Fruit fly (Drosophila melanogaster): ENCODE results near the gene Gtpx.

Gene Gtpx

DNA sequence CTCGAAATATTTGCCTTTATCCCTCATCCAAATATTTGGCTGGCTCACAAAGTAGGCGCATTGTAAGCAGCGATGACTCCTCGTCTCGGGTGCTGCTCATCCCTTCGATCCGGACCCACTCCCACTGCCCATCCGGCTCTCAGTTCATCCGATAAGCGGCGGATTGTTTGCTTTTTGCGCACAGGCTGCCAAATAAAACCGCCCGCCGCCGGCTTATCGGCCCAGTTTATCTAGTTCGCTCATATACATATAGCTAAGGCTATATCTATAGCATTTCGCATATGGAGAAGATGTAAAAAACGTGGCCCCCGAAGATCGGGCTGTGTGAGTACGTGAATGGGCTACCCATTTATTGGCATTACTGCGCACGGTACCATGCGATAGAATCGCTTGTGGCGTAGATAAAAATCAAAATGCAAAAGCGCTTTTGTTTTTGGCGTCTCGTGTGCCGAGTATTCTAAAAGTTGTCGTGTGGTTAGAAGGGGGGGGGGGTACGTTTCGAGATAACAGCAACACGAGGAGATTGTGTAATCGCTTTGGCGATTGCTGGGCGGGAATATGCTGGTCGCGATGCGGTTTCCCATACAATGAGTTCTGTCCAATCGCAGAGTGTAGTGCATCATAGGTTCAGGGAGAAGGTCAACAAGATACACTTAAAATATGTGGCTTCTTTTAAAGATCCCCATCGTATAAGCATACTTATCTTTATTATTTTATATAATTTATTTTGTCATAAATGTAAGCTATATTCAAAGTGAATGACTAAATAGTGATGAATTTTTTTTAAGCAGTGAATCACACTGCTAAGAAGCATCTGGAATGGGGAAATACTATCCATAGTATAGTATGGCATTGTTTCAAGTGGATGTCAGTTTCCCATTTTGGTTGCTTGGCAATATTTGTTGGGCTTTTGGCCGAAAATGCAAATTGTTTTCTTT lies 17.1 kb upstream of the Gtpx start:
- TF ChIP-seq noc (tag; optimal IDR thresholded peaks at IDR 0.05): peak; percentile 49

- TF ChIP-seq noc (tag; optimal IDR thresholded peaks at IDR 0.05): no peak
These were observed 12.0 kb upstream of the Gtpx start, which contains the start of gene Drsl2 for dm6 chr3L:3314049-3314448. Gene Drsl2 (plus strand): TSS chr3L:3314349.

- TF ChIP-seq noc (tag; optimal IDR thresholded peaks at IDR 0.05): no peak
These were observed 11.4 kb upstream of the Gtpx start, which contains the start of gene Drsl3 for dm6 chr3L:3314696-3315095. Gene Drsl3 (plus strand): TSS chr3L:3314996.

DNA sequence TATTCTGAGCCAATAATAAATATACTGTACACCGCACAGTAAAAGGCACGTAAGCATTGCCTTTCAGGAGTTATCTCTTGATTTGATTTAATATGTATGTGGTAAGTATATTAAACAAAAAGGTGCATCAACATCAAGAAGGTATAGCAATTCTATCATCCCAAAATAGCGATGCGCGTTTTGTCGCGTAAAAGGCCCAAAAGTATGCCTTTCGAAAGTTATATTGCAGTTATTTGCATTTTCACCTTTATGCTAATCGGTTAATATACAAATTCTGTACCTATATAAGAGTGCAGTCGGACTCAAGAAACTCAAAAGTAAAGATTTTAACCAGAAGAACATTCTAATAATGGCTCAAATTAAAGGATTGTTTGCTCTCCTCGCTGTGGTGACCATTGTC lies 10.8 kb upstream of the Gtpx start, which contains the start of gene Drsl4:
Drsl4 (plus strand) TSS at position 333 of the 400 bp plus-strand sequence.
- TF ChIP-seq noc (tag; optimal IDR thresholded peaks at IDR 0.05): no peak

DNA sequence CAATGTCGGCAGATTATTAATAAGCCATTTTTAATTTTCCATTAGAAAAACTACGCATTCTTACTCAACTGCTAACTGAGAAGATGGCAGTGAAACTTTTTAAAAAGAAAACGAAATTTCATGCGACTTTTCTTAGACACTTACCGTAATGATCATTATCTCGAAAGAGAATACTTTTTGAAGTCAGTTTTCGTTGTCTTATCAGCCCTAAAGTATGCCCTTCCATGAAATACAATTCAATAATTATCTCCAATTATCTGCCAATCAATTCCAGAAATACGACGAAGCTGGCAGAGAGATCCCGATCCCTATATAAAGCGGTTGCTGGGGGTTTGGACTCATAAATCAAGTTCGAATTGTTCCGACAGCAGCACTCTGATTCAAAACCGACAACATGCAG lies 9.6 kb upstream of the Gtpx start, which contains the start of gene Drsl5:
Drsl5 (plus strand) TSS at position 341 of the 400 bp plus-strand sequence.
- no peak for TF ChIP-seq noc (tag; optimal IDR thresholded peaks at IDR 0.05)

DNA sequence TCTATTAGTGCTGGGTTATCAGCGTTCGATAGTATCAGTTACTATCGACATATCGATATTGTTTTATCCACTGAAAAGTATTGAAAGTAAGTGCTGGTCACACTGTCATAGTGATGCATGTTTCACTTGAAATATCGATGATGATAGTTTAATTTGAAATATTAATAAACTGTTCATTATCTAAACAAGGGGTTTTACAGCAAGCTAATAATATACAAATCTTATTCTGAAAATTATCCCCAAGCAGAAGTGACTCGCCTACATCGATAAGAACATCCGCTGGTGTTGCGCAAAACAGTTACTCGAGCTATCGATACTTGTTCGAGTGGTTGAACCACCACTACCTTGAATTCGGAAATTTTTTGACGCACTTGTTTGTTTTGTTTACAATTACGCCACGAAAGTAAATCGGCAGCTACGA lies 6.8 kb upstream of the Gtpx start, which contains the start of the genes PIG-C, CG12016 and Dpm2:
PIG-C (minus strand) TSS at position 10 of the 421 bp plus-strand sequence.
CG12016 (plus strand) TSS at position 333 of the 421 bp plus-strand sequence.
Dpm2 (plus strand) TSS at position 333 of the 421 bp plus-strand sequence.
- peak; percentile 16 for TF ChIP-seq noc (tag; optimal IDR thresholded peaks at IDR 0.05)

dm6 chr3L:3319992-3320732 lies 5.9 kb upstream of the Gtpx start:
- TF ChIP-seq noc (tag; optimal IDR thresholded peaks at IDR 0.05): peak; percentile 69

DNA sequence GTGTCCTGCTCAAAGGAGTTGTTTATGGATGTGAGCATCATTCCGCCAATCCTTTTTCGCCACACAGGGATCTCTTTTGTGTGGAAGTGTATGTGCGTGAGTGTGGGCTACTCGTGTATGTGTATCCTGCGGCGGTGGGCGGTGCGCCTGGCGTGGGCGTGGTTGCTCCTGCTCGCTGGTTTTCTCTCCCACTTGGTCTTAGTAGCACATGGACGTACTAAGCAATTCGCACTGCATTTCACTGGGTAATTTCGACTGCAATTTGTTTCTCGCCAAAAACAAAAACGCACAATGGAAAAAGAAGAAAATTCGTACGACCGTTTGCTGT lies 504 bp upstream of the Gtpx start:
- TF ChIP-seq noc (tag; optimal IDR thresholded peaks at IDR 0.05): no peak

DNA sequence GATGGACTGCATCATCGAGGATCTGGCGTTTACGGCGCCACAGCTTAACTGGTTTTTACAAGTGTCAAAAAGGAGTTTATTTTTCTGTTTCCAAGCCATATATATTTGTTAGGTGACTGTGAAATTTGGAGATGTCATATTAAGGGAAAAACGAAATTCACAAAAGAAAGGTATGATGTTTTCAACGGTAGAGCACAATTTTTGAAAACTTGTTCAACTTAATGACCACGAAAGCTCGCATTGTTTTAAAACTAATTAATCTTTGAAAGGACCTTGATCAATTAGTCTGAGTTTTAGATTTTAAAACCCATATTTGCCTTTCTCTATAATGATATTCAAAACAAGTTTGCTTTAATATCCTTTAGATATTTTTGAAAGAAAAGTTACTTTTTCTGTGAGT lies 2.7 kb downstream of the Gtpx start, which contains the start of gene Strip:
Strip (minus strand) TSS at position 101 of the 400 bp plus-strand sequence.
- no peak for TF ChIP-seq noc (tag; optimal IDR thresholded peaks at IDR 0.05)

dm6 chr3L:3329763-3330162 lies 3.7 kb downstream of the Gtpx start, which contains the start of gene CG14961:
Gene CG14961 (plus strand): TSS chr3L:3330063.
- no peak for TF ChIP-seq noc (tag; optimal IDR thresholded peaks at IDR 0.05)

DNA sequence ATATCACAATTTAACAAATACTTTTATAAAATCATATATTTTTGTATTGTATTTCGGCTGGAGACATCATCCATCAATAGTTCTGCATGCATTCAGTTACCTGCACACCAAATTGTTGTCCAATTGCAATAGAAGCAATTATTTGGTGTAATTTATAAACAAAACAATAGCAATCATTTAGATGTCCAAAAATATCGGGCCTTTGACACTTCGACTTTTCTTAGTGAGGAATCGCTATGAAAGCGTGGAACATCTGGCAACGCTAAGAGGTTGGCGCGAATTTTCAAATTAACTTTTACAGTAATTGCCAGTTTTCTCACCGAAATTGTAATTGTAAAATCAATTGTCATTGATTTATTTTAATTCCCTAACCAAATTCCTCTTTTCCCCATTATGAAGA lies 8.7 kb downstream of the Gtpx start, which contains the start of gene CG14969:
CG14969 (minus strand) TSS at position 195 of the 400 bp plus-strand sequence.
- TF ChIP-seq noc (tag; optimal IDR thresholded peaks at IDR 0.05): no peak

dm6 chr3L:3335688-3336087 lies 9.6 kb downstream of the Gtpx start, which contains the start of gene Drsl1:
Gene Drsl1 (minus strand): TSS chr3L:3335788.
- TF ChIP-seq noc (tag; optimal IDR thresholded peaks at IDR 0.05): no peak

DNA sequence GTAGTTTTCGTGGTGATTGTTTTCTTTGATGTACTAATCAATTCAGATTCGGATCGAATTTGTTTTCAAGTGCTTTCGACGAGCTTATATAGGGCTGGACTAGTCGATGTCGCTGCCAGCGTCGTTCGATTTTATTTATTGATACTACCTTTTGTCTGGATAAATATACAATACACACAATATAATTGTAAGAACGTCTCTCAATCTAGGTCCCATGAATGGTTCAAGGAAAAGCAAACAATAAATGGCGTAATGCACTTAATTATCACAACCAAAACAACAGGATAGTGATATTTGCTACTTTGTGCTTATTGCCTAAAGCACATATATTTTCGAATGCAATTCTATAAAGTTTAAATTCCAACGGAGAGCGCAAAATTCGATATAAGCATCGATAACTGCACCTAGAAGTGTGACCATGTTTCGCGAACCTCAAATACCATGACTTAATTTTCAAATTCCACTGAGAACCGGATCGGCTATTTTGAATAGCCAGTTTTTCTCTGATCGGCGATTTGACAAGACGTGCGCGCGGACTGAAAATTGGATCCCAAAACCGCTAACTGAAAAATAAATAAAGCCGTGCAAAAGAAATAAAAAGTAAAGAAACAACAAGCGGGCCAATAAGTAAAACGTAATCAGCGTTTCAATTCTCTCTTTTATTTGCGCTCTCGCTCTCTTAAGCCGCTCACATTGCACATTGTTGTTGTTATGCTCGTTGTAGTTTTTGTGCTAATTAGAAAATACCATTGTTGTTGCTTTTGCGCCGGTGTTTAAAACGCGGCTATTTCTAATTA lies 10.5 kb downstream of the Gtpx start, which contains the start of the genes Drsl6 and kst:
Drsl6 (minus strand) TSS at position 51 of the 797 bp plus-strand sequence.
kst (plus strand) TSS at position 493 of the 797 bp plus-strand sequence.
- TF ChIP-seq noc (tag; optimal IDR thresholded peaks at IDR 0.05): peak; percentile 22

dm6 chr3L:3337345-3337928 lies 11.4 kb downstream of the Gtpx start:
- TF ChIP-seq noc (tag; optimal IDR thresholded peaks at IDR 0.05): no peak
